Worm (Caenorhabditis elegans) whole organism, L2 larva: ENCODE results near the gene gfl-1.

ENCODE experiments used
- C34F6.9 ChIP-seq: fragments of 150-350 bp; optimal IDR thresholded peaks from 2 replicates; lab custom pipeline; 2014; ENCODE audit warnings: missing biosample characterization, missing genetic modification characterization
- F13H6.1 ChIP-seq: sonication (generic microtip); optimal IDR thresholded peaks from 2 replicates; lab custom pipeline; 2016; ENCODE audit warnings: missing genetic modification characterization, missing compliant biosample characterization
- R02D3.7 ChIP-seq: fragments of 150-350 bp; optimal IDR thresholded peaks from 2 replicates; lab custom pipeline; 2014; ENCODE audit warnings: missing biosample characterization, missing genetic modification characterization
- Y55F3AM.14 ChIP-seq: fragments of 200-800 bp; sonication (Bioruptor generic); optimal IDR thresholded peaks from 2 replicates; lab custom pipeline; 2018; ENCODE audit warnings: mild to moderate bottlenecking, missing genetic modification characterization, missing compliant biosample characterization
- alr-1 ChIP-seq: fragments of 150-350 bp; optimal IDR thresholded peaks from 2 replicates; lab custom pipeline; 2014; ENCODE audit warnings: missing biosample characterization, missing genetic modification characterization
- aly-2 ChIP-seq: fragments of 150-350 bp; optimal IDR thresholded peaks from 2 replicates; lab custom pipeline; 2014; ENCODE audit warnings: missing biosample characterization, missing genetic modification characterization
- ama-1 ChIP-seq: fragments of 150-350 bp; optimal IDR thresholded peaks from 2 replicates; lab custom pipeline; 2018; ENCODE audit warnings: inconsistent platforms
- blmp-1 ChIP-seq: sonication (generic microtip); optimal IDR thresholded peaks from 2 replicates; lab custom pipeline; 2017; ENCODE audit warnings: missing genetic modification characterization, mild to moderate bottlenecking, missing compliant biosample characterization, antibody characterized with exemption, moderate library complexity; ENCODE audit not compliant: insufficient read depth
- ceh-16 ChIP-seq: fragments of 150-350 bp; optimal IDR thresholded peaks from 2 replicates; lab custom pipeline; 2014; ENCODE audit warnings: missing biosample characterization, missing genetic modification characterization
- ceh-82 ChIP-seq: fragments of 150-350 bp; optimal IDR thresholded peaks from 2 replicates; lab custom pipeline; 2014; ENCODE audit warnings: missing biosample characterization, missing genetic modification characterization
- crh-2 ChIP-seq: sonication (generic microtip); optimal IDR thresholded peaks from 2 replicates; lab custom pipeline; 2017; ENCODE audit warnings: missing biosample characterization, missing genetic modification characterization
- dmd-4 ChIP-seq: sonication (generic microtip); optimal IDR thresholded peaks from 2 replicates; lab custom pipeline; 2017; ENCODE audit warnings: missing biosample characterization, missing genetic modification characterization
- egl-27 ChIP-seq: sonication (generic microtip); optimal IDR thresholded peaks from 3 replicates; lab custom pipeline; 2017; ENCODE audit warnings: missing biosample characterization, missing genetic modification reagents, missing genetic modification characterization
- elt-1 ChIP-seq: fragments of 150-350 bp; optimal IDR thresholded peaks from 2 replicates; lab custom pipeline; 2014; ENCODE audit warnings: missing biosample characterization, missing genetic modification characterization
- fos-1 ChIP-seq: fragments of 150-350 bp; optimal IDR thresholded peaks from 2 replicates; lab custom pipeline; 2014; ENCODE audit warnings: missing biosample characterization, missing genetic modification characterization
- gmeb-1 ChIP-seq: fragments of 150-350 bp; optimal IDR thresholded peaks from 2 replicates; lab custom pipeline; 2014; ENCODE audit warnings: missing biosample characterization, missing genetic modification characterization
- lin-11 ChIP-seq: fragments of 150-350 bp; sonication (generic microtip); optimal IDR thresholded peaks from 2 replicates; lab custom pipeline; 2014; ENCODE audit warnings: missing biosample characterization, missing genetic modification characterization, inconsistent platforms, mixed read lengths
- lin-13 ChIP-seq: fragments of 150-350 bp; optimal IDR thresholded peaks from 2 replicates; lab custom pipeline; 2014; ENCODE audit warnings: missing biosample characterization, missing genetic modification reagents, missing genetic modification characterization
- lin-39 ChIP-seq: fragments of 150-350 bp; optimal IDR thresholded peaks from 2 replicates; lab custom pipeline; 2014; ENCODE audit warnings: missing biosample characterization, missing genetic modification reagents, missing genetic modification characterization
- lsy-2 ChIP-seq, 2 experiments: fragments of 150-350 bp in 1 of 2; sonication (generic microtip) in 1 of 2; optimal IDR thresholded peaks; 2 replicates each; lab custom pipeline; 2014 to 2017; ENCODE audit warnings: missing biosample characterization in 2 of 2, missing genetic modification characterization in 2 of 2
- mbf-1 ChIP-seq: sonication (generic microtip); optimal IDR thresholded peaks from 2 replicates; lab custom pipeline; 2017; ENCODE audit warnings: missing biosample characterization, missing genetic modification characterization
- nhr-10 ChIP-seq: sonication (generic microtip); optimal IDR thresholded peaks from 2 replicates; lab custom pipeline; 2017; ENCODE audit warnings: missing biosample characterization, missing genetic modification characterization
- nhr-11 ChIP-seq: fragments of 150-350 bp; optimal IDR thresholded peaks from 2 replicates; lab custom pipeline; 2014; ENCODE audit warnings: missing biosample characterization, missing genetic modification characterization
- nhr-12 ChIP-seq: fragments of 150-350 bp; optimal IDR thresholded peaks from 2 replicates; lab custom pipeline; 2014; ENCODE audit warnings: missing biosample characterization, missing genetic modification characterization
- nhr-129 ChIP-seq: fragments of 150-350 bp; optimal IDR thresholded peaks from 2 replicates; lab custom pipeline; 2014; ENCODE audit warnings: missing biosample characterization, missing genetic modification characterization
- nhr-23 ChIP-seq: fragments of 150-350 bp; optimal IDR thresholded peaks from 2 replicates; lab custom pipeline; 2014; ENCODE audit warnings: missing biosample characterization, missing genetic modification reagents, missing genetic modification characterization
- nhr-237 ChIP-seq: fragments of 150-350 bp; optimal IDR thresholded peaks from 2 replicates; lab custom pipeline; 2014; ENCODE audit warnings: missing biosample characterization, missing genetic modification characterization
- nhr-25 ChIP-seq: fragments of 150-350 bp; sonication (generic microtip); optimal IDR thresholded peaks from 3 replicates; lab custom pipeline; 2014; ENCODE audit warnings: missing biosample characterization, missing genetic modification characterization
- nhr-6 ChIP-seq: fragments of 150-350 bp; optimal IDR thresholded peaks from 2 replicates; lab custom pipeline; 2014; ENCODE audit warnings: missing biosample characterization, missing genetic modification characterization
- nhr-77 ChIP-seq: fragments of 150-350 bp; optimal IDR thresholded peaks from 2 replicates; lab custom pipeline; 2014; ENCODE audit warnings: missing biosample characterization, missing genetic modification characterization
- peb-1 ChIP-seq: fragments of 150-350 bp; optimal IDR thresholded peaks from 2 replicates; lab custom pipeline; 2014; ENCODE audit warnings: missing biosample characterization, missing genetic modification characterization
- sem-4 ChIP-seq: fragments of 150-350 bp; optimal IDR thresholded peaks from 2 replicates; lab custom pipeline; 2014; ENCODE audit warnings: missing biosample characterization, missing genetic modification reagents, missing genetic modification characterization
- skn-1 ChIP-seq: sonication (generic microtip); optimal IDR thresholded peaks from 2 replicates; lab custom pipeline; 2017; ENCODE audit warnings: missing biosample characterization, missing genetic modification characterization
- sma-3 ChIP-seq: sonication (generic microtip); optimal IDR thresholded peaks from 2 replicates; lab custom pipeline; 2016; ENCODE audit warnings: missing genetic modification reagents, missing genetic modification characterization, missing compliant biosample characterization
- sma-9 ChIP-seq, 2 experiments: fragments of 150-350 bp in 1 of 2; sonication (generic microtip) in 1 of 2; optimal IDR thresholded peaks; 2 replicates each; lab custom pipeline; 2014 to 2016; ENCODE audit warnings: missing genetic modification characterization in 2 of 2, mild to moderate bottlenecking in 1 of 2, missing biosample characterization in 1 of 2, missing compliant biosample characterization in 1 of 2, missing genetic modification reagents in 1 of 2, moderate library complexity in 1 of 2
- snpc-4 ChIP-seq: fragments of 150-350 bp; optimal IDR thresholded peaks from 2 replicates; lab custom pipeline; 2014; ENCODE audit warnings: missing biosample characterization, missing genetic modification characterization
- unc-55 ChIP-seq: fragments of 150-350 bp; sonication (generic microtip); optimal IDR thresholded peaks from 3 replicates; lab custom pipeline; 2014; ENCODE audit warnings: missing biosample characterization, missing genetic modification reagents, missing genetic modification characterization
- unc-62 ChIP-seq: fragments of 150-350 bp; optimal IDR thresholded peaks from 2 replicates; lab custom pipeline; 2014; ENCODE audit warnings: missing biosample characterization, missing genetic modification reagents, missing genetic modification characterization
- zag-1 ChIP-seq: fragments of 150-350 bp; optimal IDR thresholded peaks from 2 replicates; lab custom pipeline; 2014; ENCODE audit warnings: missing biosample characterization, missing genetic modification characterization
- ztf-1 ChIP-seq: fragments of 200-800 bp; sonication (Bioruptor generic); conservative IDR thresholded peaks from 2 replicates; pipeline ENCODE4 v1.3.6; 2022; ENCODE audit warnings: missing genetic modification characterization, missing compliant biosample characterization
- ztf-11 ChIP-seq: sonication (generic microtip); optimal IDR thresholded peaks from 2 replicates; lab custom pipeline; 2017; ENCODE audit warnings: missing biosample characterization, missing genetic modification characterization
- ztf-4 ChIP-seq: fragments of 150-350 bp; optimal IDR thresholded peaks from 2 replicates; lab custom pipeline; 2014; ENCODE audit warnings: missing biosample characterization, missing genetic modification characterization

The gfl-1 gene

ce11 chrIV:11526189-11526588 lies 5.1 kb downstream of the gfl-1 start:
- TF ChIP-seq sem-4 (tag; lab: Kevin White, UChicago): no peak
- no peak for TF ChIP-seq ztf-1 (GFP tag; lab: Robert Waterston, UW)
- no peak for TF ChIP-seq nhr-12 (tag; lab: Kevin White, UChicago)
- TF ChIP-seq F13H6.1: no peak
- no peak for TF ChIP-seq peb-1 (tag; lab: Kevin White, UChicago)
- no peak for TF ChIP-seq nhr-23 (tag; lab: Kevin White, UChicago)
- no peak for TF ChIP-seq mbf-1 (tag; lab: Kevin White, UChicago)

ce11 chrIV:11527752-11528151 lies 6.7 kb downstream of the gfl-1 start, which contains the start of gene M04B2.2:
Gene M04B2.2 (plus strand): TSS chrIV:11528052.
- no peak for TF ChIP-seq lin-39 (tag; lab: Kevin White, UChicago)
- TF ChIP-seq nhr-10 (tag; lab: Kevin White, UChicago): no peak
- TF ChIP-seq fos-1 (tag; lab: Kevin White, UChicago): no peak
- no peak for TF ChIP-seq snpc-4
- TF ChIP-seq dmd-4 (tag; lab: Kevin White, UChicago): no peak
- TF ChIP-seq nhr-12 (tag; lab: Kevin White, UChicago): no peak
- no peak for TF ChIP-seq F13H6.1
- TF ChIP-seq lin-11 (tag; lab: Kevin White, UChicago): no peak
- no peak for TF ChIP-seq unc-62
- no peak for TF ChIP-seq nhr-129 (tag; lab: Kevin White, UChicago)
- TF ChIP-seq unc-55 (GFP tag; lab: Kevin White, UChicago): peak; percentile 8
- TF ChIP-seq gmeb-1 (tag; lab: Kevin White, UChicago): no peak
- no peak for TF ChIP-seq crh-2 (tag; lab: Kevin White, UChicago)
- TF ChIP-seq nhr-25 (tag; lab: Kevin White, UChicago): no peak
- TF ChIP-seq nhr-11: no peak
- peak in 1 of 2 experiments; percentile 7 for TF ChIP-seq lsy-2 (tag; optimal IDR thresholded peaks at IDR 0.05; lab: Kevin White, UChicago)
- TF ChIP-seq ceh-82 (tag; lab: Kevin White, UChicago): no peak
- TF ChIP-seq sem-4 (tag; lab: Kevin White, UChicago): no peak
- TF ChIP-seq ama-1 (lab: Kevin White, UChicago): peak; percentile 42
- TF ChIP-seq aly-2 (tag; lab: Kevin White, UChicago): no peak
- no peak for TF ChIP-seq blmp-1 (tag; lab: Kevin White, UChicago)
- no peak for TF ChIP-seq C34F6.9 (tag; lab: Kevin White, UChicago)
- TF ChIP-seq nhr-77 (tag; lab: Kevin White, UChicago): no peak

- TF ChIP-seq lsy-2 (tag; optimal IDR thresholded peaks at IDR 0.05; lab: Kevin White, UChicago): no peak
- no peak for TF ChIP-seq peb-1 (tag; lab: Kevin White, UChicago)
- no peak for TF ChIP-seq sem-4 (tag; lab: Kevin White, UChicago)
- no peak for TF ChIP-seq fos-1 (tag; lab: Kevin White, UChicago)
- no peak for TF ChIP-seq ceh-16
- no peak for TF ChIP-seq lin-13 (GFP tag; lab: Kevin White, UChicago)
- no peak for TF ChIP-seq aly-2 (tag; lab: Kevin White, UChicago)
- TF ChIP-seq C34F6.9 (tag; lab: Kevin White, UChicago): no peak
- no peak for TF ChIP-seq ceh-82 (tag; lab: Kevin White, UChicago)
- no peak for TF ChIP-seq nhr-25 (tag; lab: Kevin White, UChicago)
- no peak for TF ChIP-seq nhr-23 (tag; lab: Kevin White, UChicago)
- TF ChIP-seq ztf-1 (GFP tag; lab: Robert Waterston, UW): no peak
- TF ChIP-seq unc-55 (GFP tag; lab: Kevin White, UChicago): no peak
- no peak for TF ChIP-seq F13H6.1
- no peak for TF ChIP-seq ztf-11 (tag; lab: Kevin White, UChicago)
- TF ChIP-seq ztf-4 (tag; lab: Kevin White, UChicago): no peak
- no peak for TF ChIP-seq dmd-4 (tag; lab: Kevin White, UChicago)
- TF ChIP-seq skn-1 (tag; lab: Kevin White, UChicago): no peak
- no peak for TF ChIP-seq blmp-1 (tag; lab: Kevin White, UChicago)
- TF ChIP-seq ama-1 (lab: Kevin White, UChicago): no peak
- TF ChIP-seq, all 48 proteins: peak for 0
These were observed 27.6 kb downstream of the gfl-1 start, which contains the start of gene M04B2.7 for ce11 chrIV:11548671-11549070. Gene M04B2.7 (minus strand): TSS chrIV:11548771.

- TF ChIP-seq nhr-6 (tag; lab: Kevin White, UChicago): peak; percentile 63
- peak; percentile 53 for TF ChIP-seq lin-13 (GFP tag; lab: Kevin White, UChicago)
- TF ChIP-seq Y55F3AM.14 (GFP tag; lab: Kevin White, UChicago): peak; percentile 60
- no peak for TF ChIP-seq egl-27 (tag; lab: Kevin White, UChicago)
- no peak for TF ChIP-seq nhr-237 (tag; lab: Kevin White, UChicago)
- no peak for TF ChIP-seq mbf-1 (tag; lab: Kevin White, UChicago)
- peak; percentile 78 for TF ChIP-seq gmeb-1 (tag; lab: Kevin White, UChicago)
- TF ChIP-seq ztf-4 (tag; lab: Kevin White, UChicago): no peak
- peak; percentile 95 for TF ChIP-seq nhr-129 (tag; lab: Kevin White, UChicago)
- TF ChIP-seq crh-2 (tag; lab: Kevin White, UChicago): peak; percentile 80
- TF ChIP-seq F13H6.1: no peak
- TF ChIP-seq nhr-23 (tag; lab: Kevin White, UChicago): no peak
- peak; percentile 2 for TF ChIP-seq blmp-1 (tag; lab: Kevin White, UChicago)
- peak; percentile 76 for TF ChIP-seq C34F6.9 (tag; lab: Kevin White, UChicago)
- TF ChIP-seq elt-1 (tag; lab: Kevin White, UChicago): no peak
- no peak for TF ChIP-seq ztf-1 (GFP tag; lab: Robert Waterston, UW)
- TF ChIP-seq nhr-25 (tag; lab: Kevin White, UChicago): no peak
- peak; percentile 5 for TF ChIP-seq R02D3.7 (tag; lab: Kevin White, UChicago)
- peak; percentile 45 for TF ChIP-seq lin-11 (tag; lab: Kevin White, UChicago)
- TF ChIP-seq sma-9 (GFP tag; optimal IDR thresholded peaks at IDR 0.05; lab: Kevin White, UChicago): peak; percentile 74
- no peak for TF ChIP-seq sma-9 (tag; optimal IDR thresholded peaks at IDR 0.05; lab: Kevin White, UChicago)
- TF ChIP-seq zag-1 (tag; lab: Kevin White, UChicago): no peak
- TF ChIP-seq alr-1 (tag; lab: Kevin White, UChicago): no peak
- TF ChIP-seq sma-3 (GFP tag; lab: Kevin White, UChicago): peak; percentile 75
- TF ChIP-seq nhr-10 (tag; lab: Kevin White, UChicago): no peak
- TF ChIP-seq unc-55 (GFP tag; lab: Kevin White, UChicago): no peak
- TF ChIP-seq nhr-11: peak; percentile 36
These were observed 28.6 kb downstream of the gfl-1 start for ce11 chrIV:11549694-11550093.
